Fruit fly (Drosophila melanogaster) whole organism, larva: ENCODE results near the gene CG4570.

Experiments used
- noc ChIP-seq: fragments of 200-800 bp; sonication (Bioruptor generic); optimal IDR thresholded peaks from 3 replicates; lab custom pipeline; 2019; ENCODE audit warnings: missing biosample characterization, mild to moderate bottlenecking, missing genetic modification characterization, moderate library complexity

CG4570 gene

dm6 chr3R:10856618-10857017, at the start of gene CG4570:
Gene CG4570, plus strand, starts transcription at chr3R:10856807.
- no peak for TF ChIP-seq noc (tag; lab: Kevin White, UChicago)

- TF ChIP-seq noc (tag; lab: Kevin White, UChicago): no peak
Measured at dm6 chr3R:10815032-10815431, 41.6 kb upstream of the CG4570 start, which contains the start of the genes CG14693 and TTLL15. Gene CG14693, minus strand, starts transcription at chr3R:10815047. Gene TTLL15, plus strand, starts transcription at chr3R:10815288.

DNA sequence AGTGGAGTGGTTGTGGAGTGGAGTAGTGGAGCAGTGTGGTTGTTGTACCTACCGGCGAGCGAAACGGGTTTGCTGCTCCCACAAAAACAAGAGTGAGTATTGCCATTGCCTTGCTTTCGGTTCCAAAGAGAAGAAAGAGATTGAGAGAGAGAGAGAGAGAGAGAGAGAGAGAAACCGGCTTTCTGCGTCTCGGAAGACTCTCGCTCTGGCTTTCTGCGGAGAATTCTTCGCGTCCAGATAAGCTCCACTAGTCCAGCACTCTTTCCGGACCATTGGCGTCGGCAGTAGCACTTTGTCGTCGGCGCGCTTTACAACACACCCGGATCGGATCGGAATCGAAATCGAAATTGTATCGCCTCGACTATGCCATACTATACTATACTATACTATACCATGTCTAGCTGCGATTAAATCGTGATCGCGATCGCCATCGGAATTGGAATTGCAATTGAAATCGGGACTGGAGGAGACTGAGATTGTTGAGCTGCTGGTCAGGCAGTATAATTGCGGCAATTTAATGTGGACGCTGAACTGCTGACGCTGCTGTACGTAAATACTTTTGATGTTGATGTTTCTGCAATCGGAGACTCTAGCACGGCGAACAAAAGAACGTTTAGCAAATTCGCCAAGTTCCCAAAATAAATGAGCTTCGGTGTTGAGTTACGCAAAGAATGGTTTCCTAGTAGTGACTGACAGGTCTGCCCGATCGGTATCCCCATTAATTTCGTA, 29.6 kb upstream of the CG4570 start, which contains the start of gene Cad86C:
Gene Cad86C, plus strand, starts transcription at position 284 of the 729 bp plus-strand sequence.
- no peak for TF ChIP-seq noc (tag; lab: Kevin White, UChicago)

DNA sequence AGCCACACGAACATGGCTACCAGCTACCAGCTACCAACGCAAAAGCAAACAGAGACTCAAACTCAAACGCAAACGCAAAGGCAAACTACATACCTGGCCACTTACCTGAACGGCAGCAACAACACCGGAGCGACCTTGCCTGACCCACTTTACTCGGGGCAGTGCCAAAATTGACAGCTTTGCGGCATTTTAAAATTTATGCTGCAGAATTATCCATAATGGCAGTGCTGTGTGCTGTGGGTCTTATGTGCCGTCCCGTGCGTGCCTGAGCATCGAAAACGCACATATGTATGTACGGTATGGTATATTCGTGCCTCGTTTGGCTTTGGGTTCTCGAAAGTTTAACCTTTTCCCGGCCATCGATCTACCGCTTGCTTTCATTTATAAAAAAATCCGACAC, 27.9 kb upstream of the CG4570 start:
- no peak for TF ChIP-seq noc (tag; lab: Kevin White, UChicago)

dm6 chr3R:10829746-10830145, 26.9 kb upstream of the CG4570 start:
- no peak for TF ChIP-seq noc (tag; lab: Kevin White, UChicago)

DNA sequence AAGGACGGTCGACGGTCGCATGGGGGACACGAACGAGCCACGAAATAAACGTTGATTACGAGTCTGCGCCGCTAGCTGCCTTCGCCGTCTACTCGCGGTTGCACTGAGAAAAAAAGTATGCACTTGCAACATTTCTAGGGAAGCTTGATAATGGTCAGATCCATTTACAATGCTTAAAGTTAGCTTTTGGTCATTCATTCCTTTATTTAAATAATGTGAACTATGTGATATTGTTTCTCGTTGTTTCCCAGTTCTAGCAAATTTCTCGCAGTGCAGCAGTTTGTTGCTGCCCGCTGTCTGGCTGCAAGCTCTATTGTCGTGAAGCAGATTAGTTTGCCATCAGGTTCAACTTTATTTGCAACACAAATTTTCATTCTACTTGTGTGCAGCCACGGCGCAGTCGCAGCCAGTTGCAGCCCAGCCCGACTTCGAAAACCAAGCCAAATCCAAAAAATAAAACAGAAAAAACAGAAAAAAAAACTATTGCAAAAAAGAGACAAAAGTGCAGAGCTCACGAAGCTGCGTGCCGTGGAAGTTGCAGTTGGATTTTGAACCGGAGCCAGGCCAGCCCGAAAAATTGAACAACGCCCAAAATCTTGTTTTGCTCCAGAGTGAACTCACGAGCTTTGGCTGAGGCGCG, 24.0 kb upstream of the CG4570 start:
- no peak for TF ChIP-seq noc (tag; lab: Kevin White, UChicago)

- TF ChIP-seq noc (tag; lab: Kevin White, UChicago): no peak
Measured at dm6 chr3R:10834893-10835292, 21.7 kb upstream of the CG4570 start.

dm6 chr3R:10836924-10837323, 19.7 kb upstream of the CG4570 start:
- TF ChIP-seq noc (tag; lab: Kevin White, UChicago): no peak

- no peak for TF ChIP-seq noc (tag; lab: Kevin White, UChicago)
Measured at dm6 chr3R:10842422-10842821, 14.2 kb upstream of the CG4570 start.

DNA sequence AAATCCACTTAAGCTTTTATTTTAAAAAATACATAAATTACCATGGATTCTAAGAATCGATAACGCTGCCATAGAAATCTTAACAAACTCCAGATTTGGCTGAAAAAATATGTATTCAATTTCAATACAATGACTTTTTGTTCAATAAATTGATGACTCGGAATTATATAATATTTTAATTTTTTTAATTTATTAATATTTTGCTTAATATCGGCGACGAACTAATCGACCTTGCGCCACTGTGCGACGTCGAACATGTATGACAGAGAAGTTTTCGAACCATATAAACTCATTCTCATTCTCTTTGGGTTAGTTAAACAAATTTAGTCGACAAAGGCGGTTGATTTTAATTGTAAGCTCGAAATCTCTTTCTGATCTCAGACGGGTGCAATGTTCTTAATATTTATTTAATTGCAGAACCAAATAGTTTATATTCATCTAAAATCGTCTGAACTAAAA, 7.1 kb upstream of the CG4570 start, which contains the start of gene CG42394:
Gene CG42394, plus strand, starts transcription at position 311 of the 459 bp plus-strand sequence.
- TF ChIP-seq noc (tag; lab: Kevin White, UChicago): peak; percentile 86

dm6 chr3R:10850636-10851035, 6.0 kb upstream of the CG4570 start:
- no peak for TF ChIP-seq noc (tag; lab: Kevin White, UChicago)

DNA sequence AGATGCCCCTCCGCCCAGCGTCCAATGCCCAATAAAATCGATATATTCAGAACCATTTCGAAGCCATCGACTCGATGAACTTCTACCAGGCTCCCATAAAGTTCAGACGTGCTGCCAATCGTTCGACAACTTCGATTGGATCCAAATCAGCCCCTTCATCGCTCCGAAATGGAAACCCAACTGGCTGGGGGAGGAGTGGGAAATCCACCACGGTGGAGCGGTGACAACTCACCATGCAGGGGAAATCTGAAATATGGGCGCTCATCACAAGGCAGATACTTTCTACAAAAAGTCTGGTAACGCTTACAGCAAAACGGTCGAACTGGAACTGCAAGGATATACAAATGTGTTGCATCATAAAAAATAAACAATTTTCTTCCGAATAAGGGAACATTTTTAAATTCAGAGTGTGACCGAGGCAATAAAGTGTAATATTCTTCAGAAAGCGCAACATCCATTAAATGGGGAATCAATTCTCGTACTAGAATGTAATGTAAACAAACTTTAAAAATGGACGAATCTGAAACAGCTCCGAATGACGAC, 4.3 kb upstream of the CG4570 start, which contains the start of gene CG4565:
Gene CG4565, plus strand, starts transcription at position 493 of the 543 bp plus-strand sequence.
- TF ChIP-seq noc (tag; lab: Kevin White, UChicago): no peak

DNA sequence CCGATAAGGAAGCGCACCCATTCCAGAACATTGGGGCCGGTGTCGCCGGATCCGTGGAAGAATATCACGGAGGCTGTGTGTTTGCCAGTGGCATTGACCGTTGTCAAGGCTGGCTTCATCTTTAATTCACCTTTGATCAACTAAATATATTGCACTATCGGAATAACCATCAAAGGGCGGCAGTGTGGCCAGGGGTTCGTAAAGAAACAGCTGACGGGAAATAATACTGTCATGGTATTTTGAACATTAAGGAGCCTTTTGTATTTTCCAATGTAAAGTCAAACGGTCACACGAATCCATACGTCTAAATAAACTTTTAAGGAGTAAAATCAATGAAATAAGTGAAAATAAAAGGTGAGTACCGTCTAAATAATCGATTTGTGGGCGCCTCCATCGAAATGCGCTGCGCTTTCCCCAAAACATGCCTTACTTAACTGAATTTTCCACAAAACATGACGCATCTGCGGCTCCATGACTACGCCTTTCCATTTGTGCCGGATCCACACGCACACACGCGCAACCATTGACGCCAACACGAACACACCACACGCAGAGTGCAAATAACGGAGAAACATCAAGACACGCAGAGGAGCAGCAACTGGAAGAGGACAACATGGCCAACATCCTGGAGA, 2.2 kb upstream of the CG4570 start, which contains the start of the genes CG6567 and CG4511:
Gene CG6567, minus strand, starts transcription at position 209 of the 632 bp plus-strand sequence.
Gene CG4511, plus strand, starts transcription at position 259 of the 632 bp plus-strand sequence.
- TF ChIP-seq noc (tag; lab: Kevin White, UChicago): peak; percentile 10

dm6 chr3R:10859713-10860112, 3.1 kb downstream of the CG4570 start, which contains the start of gene CG14694:
Gene CG14694, minus strand, starts transcription at chr3R:10859813.
- TF ChIP-seq noc (tag; lab: Kevin White, UChicago): no peak

DNA sequence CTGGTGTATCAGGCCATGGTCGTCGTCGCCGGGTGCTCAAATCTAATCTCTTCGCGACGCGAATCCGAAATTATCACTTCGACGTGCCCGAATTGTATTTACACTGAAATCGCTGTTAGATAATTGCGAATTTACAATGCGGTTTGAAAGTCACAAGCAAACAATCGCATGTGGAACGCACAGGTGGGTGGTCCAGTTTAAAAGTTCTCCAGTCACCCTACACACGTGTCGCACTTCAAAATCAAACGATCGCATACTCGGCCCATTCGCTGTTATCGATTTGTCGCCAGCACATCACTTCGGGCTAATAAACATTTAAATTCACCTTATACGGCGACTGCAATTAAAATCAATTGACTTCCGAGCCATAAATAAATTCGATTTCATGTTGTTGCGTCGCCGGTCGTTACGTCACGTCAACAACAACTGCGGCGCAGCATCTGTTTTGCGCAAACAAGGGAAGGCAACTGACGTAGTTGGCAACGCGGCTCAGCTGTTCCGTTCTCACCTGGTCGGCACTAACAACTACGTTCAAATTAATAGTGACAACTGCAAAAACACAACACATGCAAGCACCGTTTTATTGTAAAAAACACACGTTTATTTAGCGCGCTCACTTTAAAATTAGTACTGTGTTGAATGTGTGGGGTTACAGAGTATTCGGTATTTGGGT, 6.3 kb downstream of the CG4570 start, which contains the start of gene CG6574:
Gene CG6574, minus strand, starts transcription at position 216 of the 673 bp plus-strand sequence.
- TF ChIP-seq noc (tag; lab: Kevin White, UChicago): peak; percentile 46
